Worm (Caenorhabditis elegans): ENCODE data around the gene ZK1321.4.

ZK1321.4 gene

DNA sequence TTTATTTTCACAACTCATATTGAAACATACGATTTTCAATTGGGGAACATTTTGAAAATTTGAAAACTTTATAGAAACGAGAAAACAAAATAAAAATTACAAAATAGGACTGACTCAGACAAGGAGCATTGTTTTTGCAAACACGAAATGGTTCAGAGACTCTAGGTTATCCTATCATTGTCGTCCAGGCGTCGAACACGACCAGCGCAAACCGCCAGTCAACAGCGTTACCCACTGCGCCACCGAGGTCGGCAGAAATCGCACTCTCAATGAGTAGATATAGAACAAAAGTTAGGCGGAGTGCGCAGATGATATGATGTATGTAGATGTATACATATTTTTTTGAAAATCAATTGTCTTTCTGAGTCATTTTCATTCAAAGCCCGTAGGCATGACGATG, 911 bp upstream of the ZK1321.4 start (continued):
- TF ChIP-seq F49E8.2 (tag; optimal IDR thresholded peaks at IDR 0.05; ENCODE audit: insufficient read depth) (peak; percentile 20), ztf-26 (tag; optimal IDR thresholded peaks at IDR 0.05) (peak; percentile 64), F57A8.1 (GFP tag; optimal IDR thresholded peaks at IDR 0.05) (no peak), F52B5.7 (tag; optimal IDR thresholded peaks at IDR 0.05) (peak; percentile 13), Y79H2A.3 (GFP tag; conservative IDR thresholded peaks at IDR 0.05) (peak; percentile 78), cebp-2 (GFP tag; IDR thresholded peaks at IDR 0.05) (peak; percentile 74; the same call in 1 of the 2 replicates), attf-5 (GFP tag; optimal IDR thresholded peaks at IDR 0.05) (peak; percentile 56), nhr-90 (tag; optimal IDR thresholded peaks at IDR 0.05) (peak; percentile 72), lag-1 (GFP tag; IDR thresholded peaks at IDR 0.05) (no peak), ztf-22 (GFP tag; optimal IDR thresholded peaks at IDR 0.05) (peak; percentile 61), zim-3 (tag; optimal IDR thresholded peaks at IDR 0.05) (peak; percentile 75), Y53F4B.3 (GFP tag; IDR thresholded peaks at IDR 0.05) (0 out of 2 replicates have a peak, but pooled peaks have one; percentile 32), ceh-58 (GFP tag; IDR thresholded peaks at IDR 0.05) (no peak), F22D6.2 (tag; optimal IDR thresholded peaks at IDR 0.05) (no peak), ceh-91 (GFP tag; IDR thresholded peaks at IDR 0.05) (0 out of 2 replicates have a peak, but pooled peaks have one; percentile 33), dpff-1 (tag; optimal IDR thresholded peaks at IDR 0.05) (no peak), egrh-3 (GFP tag; IDR thresholded peaks at IDR 0.05) (peak; percentile 48), B0019.2 (GFP tag; conservative IDR thresholded peaks at IDR 0.05) (no peak), pbrm-1 (GFP tag; IDR thresholded peaks at IDR 0.05) (peak; percentile 64; the same call in 1 of the 2 replicates), athp-1 (tag; optimal IDR thresholded peaks at IDR 0.05) (peak; percentile 28), nhr-80 (tag; optimal IDR thresholded peaks at IDR 0.05) (peak; percentile 63), nhr-179 (tag; optimal IDR thresholded peaks at IDR 0.05) (no peak), madf-6 (GFP tag; IDR thresholded peaks at IDR 0.05) (peak; percentile 76), die-1 (tag; optimal IDR thresholded peaks at IDR 0.05) (peak; percentile 71), bed-2 (GFP tag; IDR thresholded peaks at IDR 0.05) (no peak), dpl-1 (GFP tag; optimal IDR thresholded peaks at IDR 0.05) (no peak), atf-7 (tag; optimal IDR thresholded peaks at IDR 0.05) (peak; percentile 50), ZK185.1 (tag; optimal IDR thresholded peaks at IDR 0.05; ENCODE audit: poor library complexity, severe bottlenecking) (peak; percentile 88), him-1 (tag; optimal IDR thresholded peaks at IDR 0.05) (peak; percentile 90), madf-10 (tag; optimal IDR thresholded peaks at IDR 0.05) (peak; percentile 45), Y67H2A.10 (GFP tag; conservative IDR thresholded peaks at IDR 0.05) (no peak), nhr-120 (GFP tag; IDR thresholded peaks at IDR 0.05) (no peak), Y95B8A.8 (GFP tag; IDR thresholded peaks at IDR 0.05) (peak; percentile 58; the same call in 1 of the 2 replicates), snpc-4 (GFP tag; optimal IDR thresholded peaks at IDR 0.05) (peak; percentile 74), snpc-4 (tag; optimal IDR thresholded peaks at IDR 0.05) (peak in 3 of 4 experiments; percentile 10 to 78 (median 74))

DNA sequence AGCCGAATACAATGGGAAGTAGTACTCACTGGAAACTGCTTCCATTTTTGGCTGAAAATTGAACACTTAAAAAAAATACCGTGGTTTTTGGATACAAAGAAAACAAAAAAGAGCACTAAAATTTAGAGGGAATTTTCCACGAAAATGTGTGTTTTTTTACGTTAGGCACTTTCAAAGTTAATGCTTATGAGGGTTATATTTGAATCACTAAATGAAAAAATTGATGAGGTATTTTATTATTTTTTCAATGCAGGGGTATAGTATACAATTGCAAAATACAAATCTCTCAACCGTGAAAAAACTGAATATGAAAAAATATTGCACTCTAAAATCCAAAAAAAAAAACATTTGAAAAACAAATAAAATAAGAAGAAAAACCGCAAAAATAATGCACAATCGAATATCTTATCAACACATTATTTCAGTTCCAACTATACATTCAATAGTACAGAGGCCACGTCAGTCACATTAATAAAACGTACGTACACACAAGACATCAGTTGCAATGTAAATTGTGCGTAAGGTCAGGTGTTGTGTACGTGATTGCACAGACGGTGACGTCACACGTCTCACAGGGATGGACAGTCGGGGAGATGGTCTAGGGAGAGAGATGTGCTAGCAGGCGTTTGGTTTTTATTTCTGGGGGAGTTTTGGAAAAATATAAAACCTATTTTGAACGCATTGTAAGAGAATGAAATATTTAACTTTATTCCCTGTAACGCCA, 3.8 kb downstream of the ZK1321.4 start, which contains the start of gene aqp-10:
Gene aqp-10, minus strand, starts transcription at position 51 of the 724 bp plus-strand sequence.
- peak; percentile 11 for TF ChIP-seq lin-40 (tag; optimal IDR thresholded peaks at IDR 0.05)
- peak; percentile 19 for TF ChIP-seq somi-1 (GFP tag; optimal IDR thresholded peaks at IDR 0.05)
- no peak; the same call in 1 of the 2 replicates for TF ChIP-seq dox-1 (GFP tag; IDR thresholded peaks at IDR 0.05)
- no peak for TF ChIP-seq ccch-3 (GFP tag; optimal IDR thresholded peaks at IDR 0.05)
- peak; percentile 82 for TF ChIP-seq nhr-80 (tag; optimal IDR thresholded peaks at IDR 0.05)
- 0 out of 2 replicates have a peak, but pooled peaks have one; percentile 14 for TF ChIP-seq hmg-1.2 (GFP tag; IDR thresholded peaks at IDR 0.05)
- peak; percentile 1 for TF ChIP-seq ceh-27 (GFP tag; optimal IDR thresholded peaks at IDR 0.05)
- TF ChIP-seq Y79H2A.3 (GFP tag; conservative IDR thresholded peaks at IDR 0.05) = no peak
- TF ChIP-seq atf-7 (tag; optimal IDR thresholded peaks at IDR 0.05) = peak; percentile 54
- no peak for TF ChIP-seq snpc-3.4 (tag; optimal IDR thresholded peaks at IDR 0.05)
- TF ChIP-seq tbp1 (GFP tag; optimal IDR thresholded peaks at IDR 0.05) = peak; percentile 29
- TF ChIP-seq pbrm-1 (GFP tag; IDR thresholded peaks at IDR 0.05) = 0 out of 2 replicates have a peak, but pooled peaks have one; percentile 34
- TF ChIP-seq let-607 (tag; optimal IDR thresholded peaks at IDR 0.05) = peak; percentile 95
- TF ChIP-seq madf-10 (tag; optimal IDR thresholded peaks at IDR 0.05) = peak; percentile 6
- TF ChIP-seq ceh-100 (GFP tag; IDR thresholded peaks at IDR 0.05) = no peak
- peak; percentile 3 for TF ChIP-seq K12H6.12 (tag; optimal IDR thresholded peaks at IDR 0.05)
- TF ChIP-seq akir-1 (GFP tag; optimal IDR thresholded peaks at IDR 0.05) = no peak
- peak; percentile 38 for TF ChIP-seq ZK185.1 (tag; optimal IDR thresholded peaks at IDR 0.05; ENCODE audit: poor library complexity, severe bottlenecking)
- TF ChIP-seq attf-5 (GFP tag; optimal IDR thresholded peaks at IDR 0.05) = peak; percentile 14
